Fruit fly (Drosophila melanogaster) whole organism, prepupa: Measurements from ENCODE around the gene cdi.

Source experiments
- CG10631 ChIP-seq: fragments of 200-800 bp; sonication (Bioruptor generic); optimal IDR thresholded peaks from 2 replicates; lab custom pipeline; 2016; ENCODE audit warnings: missing biosample characterization, missing genetic modification characterization
- CG10669 ChIP-seq: fragments of 200-800 bp; sonication (Bioruptor generic); optimal IDR thresholded peaks from 3 replicates; lab custom pipeline; 2018; ENCODE audit warnings: missing biosample characterization, mild to moderate bottlenecking, missing genetic modification characterization, moderate library complexity
- CG11762 ChIP-seq: fragments of 200-800 bp; sonication (Bioruptor generic); optimal IDR thresholded peaks from 3 replicates; lab custom pipeline; 2016; ENCODE audit warnings: missing biosample characterization, missing genetic modification characterization; ENCODE audit not compliant: insufficient read depth
- CG11902 ChIP-seq: fragments of 200-800 bp; sonication (Bioruptor generic); optimal IDR thresholded peaks from 3 replicates; lab custom pipeline; 2016; ENCODE audit warnings: missing biosample characterization, missing genetic modification characterization
- CG15336 ChIP-seq: fragments of 200-800 bp; sonication (Bioruptor generic); IDR thresholded peaks from 2 replicates; pipeline ENCODE4 v1.3.6; 2022; ENCODE audit warnings: missing biosample characterization, missing genetic modification characterization
- CG1621 ChIP-seq: fragments of 200-800 bp; sonication (Bioruptor generic); optimal IDR thresholded peaks from 3 replicates; lab custom pipeline; 2018; ENCODE audit warnings: missing biosample characterization, mild to moderate bottlenecking, missing genetic modification characterization
- CG3032 ChIP-seq: fragments of 200-800 bp; optimal IDR thresholded peaks from 2 replicates; lab custom pipeline; 2019; ENCODE audit warnings: missing biosample characterization, mild to moderate bottlenecking, missing genetic modification characterization, moderate library complexity
- CG4318 ChIP-seq: fragments of 200-800 bp; sonication (Bioruptor generic); optimal IDR thresholded peaks from 3 replicates; lab custom pipeline; 2017; ENCODE audit warnings: missing biosample characterization, mild to moderate bottlenecking, missing genetic modification characterization
- CG6792 ChIP-seq: fragments of 200-800 bp; sonication (Bioruptor generic); optimal IDR thresholded peaks from 3 replicates; lab custom pipeline; 2016; ENCODE audit warnings: missing biosample characterization, missing genetic modification characterization
- CG6854 ChIP-seq: fragments of 200-800 bp; sonication (Bioruptor generic); optimal IDR thresholded peaks from 2 replicates; lab custom pipeline; 2017; ENCODE audit warnings: missing biosample characterization, mild to moderate bottlenecking, missing genetic modification characterization
- CG7368 ChIP-seq: fragments of 200-800 bp; sonication (Bioruptor generic); optimal IDR thresholded peaks from 3 replicates; lab custom pipeline; 2016; ENCODE audit warnings: missing biosample characterization, missing genetic modification characterization
- CG8119 ChIP-seq: fragments of 200-800 bp; sonication (Bioruptor generic); IDR thresholded peaks from 3 replicates; pipeline ENCODE4 v1.3.6; 2022; ENCODE audit warnings: missing biosample characterization, missing genetic modification characterization
- CG8632 ChIP-seq: fragments of 200-800 bp; sonication (Bioruptor generic); optimal IDR thresholded peaks from 3 replicates; lab custom pipeline; 2016; ENCODE audit warnings: missing biosample characterization, missing genetic modification characterization
- Eip78C ChIP-seq: fragments of 200-800 bp; sonication (Bioruptor generic); peaks from one replicate; lab custom pipeline; 2016; ENCODE audit warnings: missing biosample characterization, missing genetic modification characterization
- Ets21C ChIP-seq: fragments of 200-800 bp; sonication (Bioruptor generic); optimal IDR thresholded peaks from 3 replicates; lab custom pipeline; 2016; ENCODE audit warnings: missing biosample characterization, missing genetic modification characterization
- Ets96B ChIP-seq: fragments of 200-800 bp; optimal IDR thresholded peaks from 2 replicates; lab custom pipeline; 2019; ENCODE audit warnings: missing biosample characterization, mild to moderate bottlenecking, missing genetic modification characterization, moderate library complexity
- Gug ChIP-seq: fragments of 200-800 bp; sonication (Bioruptor generic); IDR thresholded peaks from 2 replicates; pipeline ENCODE4 v1.3.6; 2022; ENCODE audit warnings: missing biosample characterization, missing genetic modification characterization
- Hr39 ChIP-seq: fragments of 200-800 bp; sonication (Bioruptor generic); optimal IDR thresholded peaks from 2 replicates; lab custom pipeline; 2016; ENCODE audit warnings: missing biosample characterization, missing genetic modification characterization
- Hr4 ChIP-seq: fragments of 200-800 bp; sonication (Bioruptor generic); optimal IDR thresholded peaks from 3 replicates; lab custom pipeline; 2016; ENCODE audit warnings: missing biosample characterization, missing genetic modification characterization
- Lpt ChIP-seq: fragments of 200-800 bp; sonication (Bioruptor generic); optimal IDR thresholded peaks from 3 replicates; lab custom pipeline; 2016; ENCODE audit warnings: missing biosample characterization, missing genetic modification characterization
- Met ChIP-seq: fragments of 200-800 bp; sonication (Bioruptor generic); optimal IDR thresholded peaks from 3 replicates; lab custom pipeline; 2016; ENCODE audit warnings: missing biosample characterization, missing genetic modification characterization
- OdsH ChIP-seq: fragments of 200-800 bp; sonication (Bioruptor generic); optimal IDR thresholded peaks from 3 replicates; lab custom pipeline; 2016; ENCODE audit warnings: missing biosample characterization, missing genetic modification characterization
- Smox ChIP-seq: fragments of 200-800 bp; sonication (Bioruptor generic); optimal IDR thresholded peaks from 3 replicates; lab custom pipeline; 2016; ENCODE audit warnings: missing biosample characterization, missing genetic modification characterization
- Sox14 ChIP-seq: fragments of 200-800 bp; sonication (Bioruptor generic); optimal IDR thresholded peaks from 3 replicates; lab custom pipeline; 2016; ENCODE audit warnings: missing biosample characterization, missing genetic modification characterization
- achi ChIP-seq: fragments of 200-800 bp; sonication (Bioruptor generic); optimal IDR thresholded peaks from 3 replicates; lab custom pipeline; 2016; ENCODE audit warnings: missing biosample characterization, missing genetic modification characterization
- acj6 ChIP-seq: fragments of 200-800 bp; sonication (Bioruptor generic); optimal IDR thresholded peaks from 3 replicates; lab custom pipeline; 2016; ENCODE audit warnings: missing biosample characterization, missing genetic modification characterization
- cyc ChIP-seq: fragments of 200-800 bp; sonication (Bioruptor generic); optimal IDR thresholded peaks from 3 replicates; lab custom pipeline; 2016; ENCODE audit warnings: missing biosample characterization, missing genetic modification characterization
- dac ChIP-seq: fragments of 200-800 bp; sonication (Bioruptor generic); optimal IDR thresholded peaks from 2 replicates; lab custom pipeline; 2017; ENCODE audit warnings: missing biosample characterization, mild to moderate bottlenecking, missing genetic modification characterization
- dsx ChIP-seq: fragments of 200-800 bp; optimal IDR thresholded peaks from 3 replicates; lab custom pipeline; 2019; ENCODE audit warnings: missing biosample characterization, mild to moderate bottlenecking, missing genetic modification characterization, moderate library complexity; ENCODE audit not compliant: poor library complexity, severe bottlenecking
- eg ChIP-seq: fragments of 200-800 bp; sonication (Bioruptor generic); IDR thresholded peaks from 3 replicates; pipeline ENCODE4 v1.3.6; 2022; ENCODE audit warnings: missing biosample characterization, missing genetic modification characterization
- esn ChIP-seq: fragments of 200-800 bp; sonication (Bioruptor generic); optimal IDR thresholded peaks from 2 replicates; lab custom pipeline; 2016; ENCODE audit warnings: missing biosample characterization, mild to moderate bottlenecking, missing genetic modification characterization, moderate library complexity
- fd59A ChIP-seq: fragments of 200-800 bp; sonication (Bioruptor generic); optimal IDR thresholded peaks from 2 replicates; lab custom pipeline; 2017; ENCODE audit warnings: missing biosample characterization, mild to moderate bottlenecking, missing genetic modification characterization, missing genetic modification reagents
- fd85E ChIP-seq: fragments of 200-800 bp; sonication (Bioruptor generic); optimal IDR thresholded peaks from 3 replicates; lab custom pipeline; 2016; ENCODE audit warnings: missing biosample characterization, missing genetic modification characterization
- fkh ChIP-seq: fragments of 200-800 bp; sonication (Bioruptor generic); optimal IDR thresholded peaks from 3 replicates; lab custom pipeline; 2017; ENCODE audit warnings: missing biosample characterization, mild to moderate bottlenecking, missing genetic modification characterization, moderate library complexity
- salr ChIP-seq, 2 experiments: fragments of 200-800 bp; sonication (Bioruptor generic); optimal IDR thresholded peaks; 3 replicates each; lab custom pipeline; 2016 to 2018; ENCODE audit warnings: missing biosample characterization in 2 of 2, missing genetic modification characterization in 2 of 2, mild to moderate bottlenecking in 1 of 2
- spab ChIP-seq: fragments of 200-800 bp; sonication (Bioruptor generic); optimal IDR thresholded peaks from 2 replicates; lab custom pipeline; 2017; ENCODE audit warnings: missing biosample characterization, mild to moderate bottlenecking, missing genetic modification characterization, missing genetic modification reagents
- ss ChIP-seq, 2 experiments: fragments of 200-800 bp; sonication (Bioruptor generic); optimal IDR thresholded peaks; 2 replicates in 1 of 2; 3 replicates in 1 of 2; lab custom pipeline; 2017 to 2018; ENCODE audit warnings: mild to moderate bottlenecking in 2 of 2, missing biosample characterization in 2 of 2, missing genetic modification characterization in 2 of 2, moderate library complexity in 1 of 2
- topi ChIP-seq: fragments of 200-800 bp; sonication (Bioruptor generic); optimal IDR thresholded peaks from 3 replicates; lab custom pipeline; 2016; ENCODE audit warnings: missing biosample characterization, missing genetic modification characterization
- vri ChIP-seq: fragments of 200-800 bp; sonication (Bioruptor generic); optimal IDR thresholded peaks from 3 replicates; lab custom pipeline; 2016; ENCODE audit warnings: missing biosample characterization, mild to moderate bottlenecking, missing genetic modification characterization

The cdi gene

dm6 chr3R:19090983-19091748 is 2.9 kb downstream of the cdi start:
- TF ChIP-seq dsx (GFP tag; lab: Kevin White, UChicago), result peak; percentile 80
- TF ChIP-seq salr (GFP tag; optimal IDR thresholded peaks at IDR 0.05; lab: Kevin White, UChicago), result no peak
- peak; percentile 50 for TF ChIP-seq Sox14 (GFP tag; lab: Kevin White, UChicago)
- TF ChIP-seq, all 60 proteins: peak for 2

dm6 chr3R:19088962-19089597 is 5.0 kb downstream of the cdi start:
- TF ChIP-seq cyc, result no peak
- no peak for TF ChIP-seq CG15336 (GFP tag; lab: Robert Waterston, UW)
- TF ChIP-seq Ets96B (tag; lab: Kevin White, UChicago), result no peak
- no peak for TF ChIP-seq fd59A (GFP tag; lab: Kevin White, UChicago)
- TF ChIP-seq vri (GFP tag; lab: Kevin White, UChicago), result peak; percentile 94
- TF ChIP-seq Smox (GFP tag; lab: Kevin White, UChicago), result no peak
- TF ChIP-seq CG8632, result no peak
- no peak for TF ChIP-seq fkh (GFP tag; lab: Kevin White, UChicago)

- TF ChIP-seq dsx (GFP tag; lab: Kevin White, UChicago) (peak; percentile 2), Hr4 (GFP tag; lab: Kevin White, UChicago) (no peak), CG6854 (no peak), Gug (GFP tag; lab: Robert Waterston, UW) (no peak), Ets21C (GFP tag; lab: Kevin White, UChicago) (no peak), Hr39 (GFP tag; lab: Kevin White, UChicago) (no peak), ss (GFP tag; optimal IDR thresholded peaks at IDR 0.05; lab: Kevin White, UChicago) (peak in 1 of 2 experiments; percentile 76), cyc (no peak), CG8632 (no peak), CG8119 (no peak), Eip78C (peak; percentile 38), vri (GFP tag; lab: Kevin White, UChicago) (no peak), topi (GFP tag; lab: Kevin White, UChicago) (no peak), eg (GFP tag; lab: Robert Waterston, UW) (no peak), CG4318 (GFP tag; lab: Kevin White, UChicago) (no peak)
- TF ChIP-seq, all 60 proteins: peak for 3
Observed at dm6 chr3R:19080656-19081364, 13.3 kb downstream of the cdi start.

dm6 chr3R:19079140-19079539 is 14.9 kb downstream of the cdi start:
- TF ChIP-seq CG11902 (GFP tag; lab: Kevin White, UChicago), result no peak
- no peak for TF ChIP-seq CG7368 (GFP tag; lab: Kevin White, UChicago)
- TF ChIP-seq Ets96B (tag; lab: Kevin White, UChicago), result peak; percentile 54
- TF ChIP-seq Gug (GFP tag; lab: Robert Waterston, UW), result no peak
- no peak for TF ChIP-seq vri (GFP tag; lab: Kevin White, UChicago)
- peak; percentile 82 for TF ChIP-seq Eip78C
- peak; percentile 33 for TF ChIP-seq CG10669 (GFP tag; lab: Kevin White, UChicago)
- no peak for TF ChIP-seq CG6792 (GFP tag; lab: Kevin White, UChicago)
- peak; percentile 46 for TF ChIP-seq dsx (GFP tag; lab: Kevin White, UChicago)
- peak; percentile 18 for TF ChIP-seq OdsH (GFP tag; lab: Kevin White, UChicago)
- peak; percentile 17 for TF ChIP-seq Sox14 (GFP tag; lab: Kevin White, UChicago)
- TF ChIP-seq CG11762 (GFP tag; lab: Kevin White, UChicago), result no peak
- peak; percentile 26 for TF ChIP-seq acj6 (GFP tag; lab: Kevin White, UChicago)
- no peak for TF ChIP-seq dac (GFP tag; lab: Kevin White, UChicago)
- TF ChIP-seq esn (GFP tag; lab: Kevin White, UChicago), result no peak
- TF ChIP-seq Smox (GFP tag; lab: Kevin White, UChicago), result no peak
- peak; percentile 51 for TF ChIP-seq CG3032
- TF ChIP-seq topi (GFP tag; lab: Kevin White, UChicago), result no peak
- TF ChIP-seq CG1621 (tag; lab: Kevin White, UChicago), result peak; percentile 29
- peak; percentile 44 for TF ChIP-seq spab
- TF ChIP-seq CG10631 (GFP tag; lab: Kevin White, UChicago), result peak; percentile 61
- peak in 1 of 2 experiments; percentile 8 for TF ChIP-seq ss (GFP tag; optimal IDR thresholded peaks at IDR 0.05; lab: Kevin White, UChicago)
- TF ChIP-seq achi (GFP tag; lab: Kevin White, UChicago), result peak; percentile 33
- TF ChIP-seq CG8632, result no peak
- TF ChIP-seq Hr4 (GFP tag; lab: Kevin White, UChicago), result peak; percentile 12
- TF ChIP-seq Lpt (GFP tag; lab: Kevin White, UChicago), result no peak
- TF ChIP-seq fd85E (GFP tag; lab: Kevin White, UChicago), result no peak
- no peak for TF ChIP-seq Ets21C (GFP tag; lab: Kevin White, UChicago)
- TF ChIP-seq eg (GFP tag; lab: Robert Waterston, UW), result no peak
- no peak for TF ChIP-seq Met (GFP tag; lab: Kevin White, UChicago)
